Worm (Caenorhabditis elegans) whole organism, L3 larva: ENCODE measurements around the gene psd-1.
A peak's percentile ranks its signal among the peaks of the same experiment; 100 is the strongest.

ENCODE experiments used
- ZK546.5 ChIP-seq: sonication (generic microtip); optimal IDR thresholded peaks from 2 replicates; lab custom pipeline; 2017; ENCODE audit warnings: missing biosample characterization, missing genetic modification characterization
- aly-2 ChIP-seq: fragments of 150-350 bp; optimal IDR thresholded peaks from 2 replicates; lab custom pipeline; 2014; ENCODE audit warnings: missing biosample characterization, missing genetic modification characterization
- ama-1 ChIP-seq: fragments of 150-350 bp; optimal IDR thresholded peaks from 2 replicates; lab custom pipeline; 2018
- ceh-28 ChIP-seq: fragments of 150-350 bp; optimal IDR thresholded peaks from 2 replicates; lab custom pipeline; 2014; ENCODE audit warnings: missing biosample characterization, missing genetic modification reagents, missing genetic modification characterization
- ceh-82 ChIP-seq: fragments of 150-350 bp; optimal IDR thresholded peaks from 2 replicates; lab custom pipeline; 2014; ENCODE audit warnings: missing biosample characterization, missing genetic modification characterization
- ceh-9 ChIP-seq: sonication (generic microtip); optimal IDR thresholded peaks from 2 replicates; lab custom pipeline; 2018; ENCODE audit warnings: missing biosample characterization, missing genetic modification characterization
- egl-5 ChIP-seq: fragments of 150-350 bp; optimal IDR thresholded peaks from 2 replicates; lab custom pipeline; 2017; ENCODE audit warnings: missing biosample characterization, missing genetic modification reagents, missing genetic modification characterization, inconsistent platforms
- elt-1 ChIP-seq: fragments of 150-350 bp; optimal IDR thresholded peaks from 2 replicates; lab custom pipeline; 2014; ENCODE audit warnings: missing biosample characterization, missing genetic modification characterization
- elt-2 ChIP-seq: sonication (generic microtip); optimal IDR thresholded peaks from 2 replicates; lab custom pipeline; 2016; ENCODE audit warnings: missing genetic modification reagents, mild to moderate bottlenecking, missing genetic modification characterization, missing compliant biosample characterization
- elt-3 ChIP-seq, 3 experiments: fragments of 150-350 bp in 1 of 3; sonication (generic microtip) in 2 of 3; optimal IDR thresholded peaks; 2 replicates in 2 of 3; 4 replicates in 1 of 3; lab custom pipeline; 2014 to 2017; ENCODE audit warnings: missing biosample characterization in 3 of 3, missing genetic modification characterization in 3 of 3
- fkh-10 ChIP-seq: sonication (generic microtip); optimal IDR thresholded peaks from 2 replicates; lab custom pipeline; 2017; ENCODE audit warnings: missing biosample characterization, missing genetic modification reagents, missing genetic modification characterization
- fkh-2 ChIP-seq: fragments of 150-350 bp; optimal IDR thresholded peaks from 2 replicates; lab custom pipeline; 2014; ENCODE audit warnings: missing biosample characterization, missing genetic modification reagents, missing genetic modification characterization
- fos-1 ChIP-seq: fragments of 150-350 bp; optimal IDR thresholded peaks from 2 replicates; lab custom pipeline; 2014; ENCODE audit warnings: missing biosample characterization, missing genetic modification characterization
- hmg-11 ChIP-seq: sonication (generic microtip); optimal IDR thresholded peaks from 2 replicates; lab custom pipeline; 2016; ENCODE audit warnings: missing genetic modification characterization, missing compliant biosample characterization
- jun-1 ChIP-seq: fragments of 150-350 bp; optimal IDR thresholded peaks from 2 replicates; lab custom pipeline; 2014; ENCODE audit warnings: missing biosample characterization, missing genetic modification reagents, missing genetic modification characterization
- nfya-1 ChIP-seq: sonication (generic microtip); optimal IDR thresholded peaks from 2 replicates; lab custom pipeline; 2017; ENCODE audit warnings: missing genetic modification characterization, mild to moderate bottlenecking, missing compliant biosample characterization, antibody characterized with exemption, moderate library complexity; ENCODE audit not compliant: insufficient read depth
- nhr-11 ChIP-seq: fragments of 150-350 bp; optimal IDR thresholded peaks from 2 replicates; lab custom pipeline; 2014; ENCODE audit warnings: missing biosample characterization, missing genetic modification characterization
- nhr-23 ChIP-seq: fragments of 150-350 bp; optimal IDR thresholded peaks from 2 replicates; lab custom pipeline; 2014; ENCODE audit warnings: missing biosample characterization, missing genetic modification reagents, missing genetic modification characterization
- nhr-25 ChIP-seq: sonication (generic microtip); optimal IDR thresholded peaks from 2 replicates; lab custom pipeline; 2017; ENCODE audit warnings: missing biosample characterization, missing genetic modification characterization
- nhr-28 ChIP-seq: fragments of 150-350 bp; optimal IDR thresholded peaks from 2 replicates; lab custom pipeline; 2014; ENCODE audit warnings: missing biosample characterization, missing genetic modification characterization
- nhr-43 ChIP-seq: sonication (generic microtip); optimal IDR thresholded peaks from 2 replicates; lab custom pipeline; 2016; ENCODE audit warnings: mild to moderate bottlenecking, missing genetic modification characterization, missing compliant biosample characterization; ENCODE audit not compliant: poor library complexity, severe bottlenecking
- nhr-67 ChIP-seq: fragments of 150-350 bp; optimal IDR thresholded peaks from 2 replicates; lab custom pipeline; 2014; ENCODE audit warnings: missing biosample characterization, missing genetic modification characterization
- nhr-77 ChIP-seq: fragments of 150-350 bp; optimal IDR thresholded peaks from 2 replicates; lab custom pipeline; 2014; ENCODE audit warnings: missing biosample characterization, missing genetic modification characterization
- pqm-1 ChIP-seq: fragments of 150-350 bp; optimal IDR thresholded peaks from 2 replicates; lab custom pipeline; 2017; ENCODE audit warnings: missing biosample characterization, missing genetic modification characterization, inconsistent platforms
- sea-2 ChIP-seq: fragments of 150-350 bp; sonication (generic microtip); optimal IDR thresholded peaks from 4 replicates; lab custom pipeline; 2014; ENCODE audit warnings: missing biosample characterization, missing genetic modification reagents, missing genetic modification characterization
- snpc-4 ChIP-seq: fragments of 150-350 bp; optimal IDR thresholded peaks from 2 replicates; lab custom pipeline; 2014; ENCODE audit warnings: missing biosample characterization, missing genetic modification characterization
- tbx-2 ChIP-seq: sonication (generic microtip); optimal IDR thresholded peaks from 2 replicates; lab custom pipeline; 2016; ENCODE audit warnings: mild to moderate bottlenecking, missing genetic modification characterization, missing compliant biosample characterization
- unc-39 ChIP-seq: sonication (generic microtip); optimal IDR thresholded peaks from 4 replicates; lab custom pipeline; 2017; ENCODE audit warnings: missing biosample characterization, missing genetic modification characterization
- ztf-11 ChIP-seq: fragments of 150-350 bp; optimal IDR thresholded peaks from 2 replicates; lab custom pipeline; 2014; ENCODE audit warnings: missing biosample characterization, missing genetic modification characterization
- ztf-4 ChIP-seq: fragments of 150-350 bp; optimal IDR thresholded peaks from 2 replicates; lab custom pipeline; 2014; ENCODE audit warnings: missing biosample characterization, missing genetic modification characterization

Gene psd-1

ce11 chrIII:7314473-7314872 lies 39.3 kb upstream of the psd-1 start:
- TF ChIP-seq ceh-9 (no peak), pqm-1 (no peak), snpc-4 (tag; lab: Kevin White, UChicago) (no peak), unc-39 (tag; lab: Kevin White, UChicago) (no peak), nhr-11 (tag; lab: Kevin White, UChicago) (no peak), fos-1 (tag; lab: Kevin White, UChicago) (no peak)

DNA sequence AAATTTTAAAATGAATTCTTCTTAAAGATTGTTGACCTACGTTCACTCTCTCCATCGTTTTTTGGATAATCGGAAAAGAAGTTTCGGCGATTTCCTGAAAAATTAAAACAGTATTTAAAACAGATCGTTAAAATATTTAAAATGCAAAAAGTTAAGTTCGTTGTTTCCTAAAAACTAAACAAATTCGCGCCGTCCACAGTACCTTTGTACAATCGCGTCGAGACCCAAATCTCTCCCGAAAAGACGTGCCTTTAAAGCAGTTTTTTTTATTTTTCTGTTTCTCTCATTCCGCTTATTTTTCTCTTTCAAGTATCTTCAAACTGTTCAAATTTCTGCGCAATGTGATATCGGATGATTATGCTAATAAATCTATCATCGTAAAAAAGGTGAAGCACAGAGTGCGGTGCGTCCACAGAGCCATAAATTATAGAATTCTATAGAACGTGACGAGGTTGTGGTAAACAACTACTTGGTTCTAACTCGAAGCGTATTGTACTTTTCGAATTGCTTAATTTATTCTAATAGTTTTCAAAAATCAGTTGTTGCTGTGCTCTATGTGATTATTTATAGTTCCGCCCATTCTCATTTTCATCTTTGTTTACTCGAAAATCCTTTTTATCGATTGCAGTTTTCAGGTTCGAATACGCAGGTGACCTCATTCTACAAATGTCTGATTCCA lies 35.6 kb upstream of the psd-1 start, which contains the start of the genes F56C9.6 and F56C9.3:
F56C9.6 (minus strand) TSS at position 112 of the 679 bp plus-strand sequence.
F56C9.3 (plus strand) TSS at position 629 of the 679 bp plus-strand sequence.
- TF ChIP-seq nhr-25 (tag; lab: Kevin White, UChicago): no peak
- TF ChIP-seq ZK546.5: no peak
- TF ChIP-seq ztf-11: no peak
- no peak for TF ChIP-seq elt-3 (tag; optimal IDR thresholded peaks at IDR 0.05; lab: Kevin White, UChicago)
- TF ChIP-seq elt-2: no peak
- TF ChIP-seq fkh-2: no peak

DNA sequence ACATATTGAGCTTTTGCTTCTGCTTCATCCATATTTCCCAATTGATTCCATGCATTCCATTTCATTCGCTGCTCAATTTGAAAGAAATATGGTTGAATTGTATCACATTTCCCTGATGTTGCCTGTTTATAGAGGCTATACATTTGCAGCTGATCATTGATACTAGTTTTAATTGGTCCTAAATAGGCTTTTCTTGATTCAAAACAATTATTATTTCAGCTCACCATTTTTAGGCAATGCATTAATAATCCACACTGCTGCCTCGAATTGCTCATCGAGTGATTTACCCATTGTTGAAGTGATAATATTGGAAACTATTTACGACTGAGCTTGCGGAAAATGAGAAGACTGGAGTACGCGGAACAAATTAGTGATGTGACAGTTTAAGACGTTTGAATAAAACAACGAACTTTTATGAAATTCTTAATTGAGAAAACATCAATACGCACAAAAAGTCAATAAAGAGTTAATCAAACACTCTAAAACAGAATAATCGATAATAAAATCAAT lies 33.5 kb upstream of the psd-1 start, which contains the start of gene acbp-4:
acbp-4 (minus strand) TSS at position 510 of the 510 bp plus-strand sequence.
- TF ChIP-seq tbx-2 (tag; lab: Kevin White, UChicago): no peak
- TF ChIP-seq ztf-4 (tag; lab: Kevin White, UChicago): no peak
- TF ChIP-seq nhr-67: no peak
- TF ChIP-seq ama-1 (lab: Kevin White, UChicago): no peak
- no peak for TF ChIP-seq hmg-11 (tag; lab: Kevin White, UChicago)
- TF ChIP-seq ceh-28 (tag; lab: Kevin White, UChicago): peak; percentile 32
- TF ChIP-seq fkh-2: no peak
- no peak for TF ChIP-seq nfya-1

DNA sequence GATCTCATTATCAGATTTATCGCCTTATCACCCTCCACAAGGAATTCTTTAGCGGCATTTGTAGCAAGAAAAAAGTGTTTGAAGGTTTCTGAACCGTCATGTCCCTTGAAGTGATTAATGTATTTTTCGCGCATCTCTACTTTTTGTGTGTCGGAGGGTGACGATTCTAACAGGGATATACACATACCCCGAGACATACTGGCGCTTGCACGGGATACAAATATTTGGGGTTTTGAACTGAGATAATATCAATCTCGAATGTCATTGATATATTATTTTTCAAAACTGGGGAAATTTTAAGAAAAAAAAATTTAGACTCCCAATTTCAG lies 30.4 kb upstream of the psd-1 start:
- no peak for TF ChIP-seq jun-1 (tag; lab: Kevin White, UChicago)
- TF ChIP-seq elt-3 (tag; optimal IDR thresholded peaks at IDR 0.05; lab: Kevin White, UChicago): peak in 1 of 3 experiments; percentile 13
- TF ChIP-seq nhr-23: peak; percentile 33
- TF ChIP-seq nhr-25 (tag; lab: Kevin White, UChicago): peak; percentile 30
- peak; percentile 43 for TF ChIP-seq nhr-43
- TF ChIP-seq, all 47 proteins: peak for 4

ce11 chrIII:7304961-7305648 lies 29.9 kb upstream of the psd-1 start:
- TF ChIP-seq nhr-43 (peak; percentile 38), egl-5 (no peak), elt-1 (peak; percentile 35), nhr-23 (peak; percentile 79), nfya-1 (peak; percentile 13), ceh-82 (tag; lab: Kevin White, UChicago) (no peak), elt-3 (tag; optimal IDR thresholded peaks at IDR 0.05; lab: Kevin White, UChicago) (peak in 1 of 3 experiments; percentile 55)

ce11 chrIII:7301668-7302067 lies 26.5 kb upstream of the psd-1 start:
- peak; percentile 22 for TF ChIP-seq nhr-25 (tag; lab: Kevin White, UChicago)
- TF ChIP-seq sea-2 (GFP tag; lab: Kevin White, UChicago): no peak
- TF ChIP-seq unc-39 (tag; lab: Kevin White, UChicago): no peak
- TF ChIP-seq hmg-11 (tag; lab: Kevin White, UChicago): no peak
- peak; percentile 83 for TF ChIP-seq elt-1
- TF ChIP-seq nhr-28 (tag; lab: Kevin White, UChicago): no peak
- TF ChIP-seq ama-1 (lab: Kevin White, UChicago): no peak
- no peak for TF ChIP-seq nhr-77
- TF ChIP-seq fkh-10 (GFP tag; lab: Kevin White, UChicago): no peak
- no peak for TF ChIP-seq aly-2 (tag; lab: Kevin White, UChicago)
